Worm (Caenorhabditis elegans): ENCODE results near the gene T23E1.1.

DNA sequence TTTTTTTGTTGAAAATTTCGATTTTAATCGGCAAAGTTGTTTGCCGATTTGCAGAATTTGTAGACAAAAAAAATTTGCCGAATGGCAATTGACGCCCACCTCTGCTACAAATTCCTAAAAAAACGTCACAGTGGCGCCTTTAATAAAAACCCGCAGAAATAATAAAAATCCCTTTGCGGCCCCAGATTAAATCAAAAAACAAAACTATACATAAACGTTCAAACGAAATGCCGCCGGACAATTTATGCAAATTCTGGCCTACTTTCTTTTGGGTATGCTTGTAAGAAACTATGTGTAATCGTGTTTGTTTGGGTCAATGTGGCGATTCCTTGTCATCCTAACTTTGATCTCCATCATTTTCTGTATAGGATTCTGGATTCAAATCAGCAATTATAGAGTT lies at the start of gene T23E1.1:
- TF ChIP-seq hnd-1 (tag; optimal IDR thresholded peaks at IDR 0.05) (no peak), tra-4 (tag; optimal IDR thresholded peaks at IDR 0.05) (no peak), ets-7 (tag; optimal IDR thresholded peaks at IDR 0.05) (no peak), sea-1 (GFP tag; conservative IDR thresholded peaks at IDR 0.05) (no peak), hmbx-1 (tag; optimal IDR thresholded peaks at IDR 0.05) (no peak), hmg-4 (GFP tag; optimal IDR thresholded peaks at IDR 0.05) (no peak), F13C5.2 (tag; optimal IDR thresholded peaks at IDR 0.05) (no peak), B0310.2 (tag; optimal IDR thresholded peaks at IDR 0.05) (no peak), pes-1 (GFP tag; IDR thresholded peaks at IDR 0.05) (no peak), tbx-11 (GFP tag; IDR thresholded peaks at IDR 0.05) (no peak), ceh-13 (GFP tag; optimal IDR thresholded peaks at IDR 0.05) (no peak), ama-1 (optimal IDR thresholded peaks at IDR 0.05) (no peak)

All from whole organism, early embryonic.